Fruit fly (Drosophila melanogaster): ENCODE measurements around the gene CG42597.

DNA sequence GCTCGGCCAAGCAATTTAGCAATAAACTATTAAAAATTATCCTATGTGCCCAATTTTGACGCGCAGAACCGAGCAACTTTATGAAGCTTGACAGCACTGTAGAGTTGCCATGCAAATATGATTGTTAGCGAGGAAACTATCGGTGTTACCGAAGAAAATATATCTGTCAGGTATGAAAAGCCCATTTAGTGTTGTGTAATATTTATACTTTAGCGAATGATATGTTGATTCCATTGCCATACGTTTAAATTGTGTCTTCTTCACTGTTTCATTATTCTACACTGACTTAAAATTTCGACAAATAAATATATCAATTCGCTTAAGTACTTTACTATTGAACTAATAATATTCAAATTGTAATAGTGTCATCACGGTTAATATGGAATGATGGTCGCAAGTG is 21.4 kb downstream of the CG42597 start, which contains the start of gene CG31601:
- TF ChIP-seq CG10543 (GFP tag; optimal IDR thresholded peaks at IDR 0.05) (no peak), dm (GFP tag; optimal IDR thresholded peaks at IDR 0.05) (no peak), CG42726 (GFP tag; IDR thresholded peaks at IDR 0.05; ENCODE audit: partially characterized antibody) (no peak), CG7271 (tag; optimal IDR thresholded peaks at IDR 0.05) (no peak), CG16863 (GFP tag; optimal IDR thresholded peaks at IDR 0.05) (no peak), Doc3 (GFP tag; IDR thresholded peaks at IDR 0.05; ENCODE audit: partially characterized antibody) (no peak), sisA (GFP tag; IDR thresholded peaks at IDR 0.05) (no peak), Vsx1 (GFP tag; optimal IDR thresholded peaks at IDR 0.05) (no peak)
